Fruit fly (Drosophila melanogaster) whole organism: ENCODE results near the gene CG42556.

ENCODE experiments used
- CG8478 ChIP-seq: fragments of >200 bp; optimal IDR thresholded peaks from 2 replicates; lab custom pipeline; 2018; ENCODE audit warnings: inconsistent platforms
- Dll ChIP-seq: fragments of >200 bp; optimal IDR thresholded peaks from 2 replicates; lab custom pipeline; 2017
- EcR ChIP-seq, 2 experiments: fragments of >200 bp; optimal IDR thresholded peaks; 2 replicates each; lab custom pipeline; 2017; ENCODE audit warnings: missing biosample characterization in 2 of 2, missing genetic modification characterization in 2 of 2, missing genetic modification reagents in 2 of 2
- pan ChIP-seq: fragments of >200 bp; optimal IDR thresholded peaks from 2 replicates; lab custom pipeline; 2017
- psq ChIP-seq: fragments of >200 bp; optimal IDR thresholded peaks from 2 replicates; lab custom pipeline; 2017
- usp ChIP-seq: fragments of >200 bp; optimal IDR thresholded peaks from 2 replicates; lab custom pipeline; 2017; ENCODE audit warnings: missing biosample characterization, missing genetic modification characterization, mixed read lengths

The CG42556 gene

dm6 chr2L:16859103-16859502, 30.6 kb upstream of the CG42556 start:
- TF ChIP-seq EcR (GFP tag; optimal IDR thresholded peaks at IDR 0.05; lab: Kevin White, UChicago) = no peak
- TF ChIP-seq pan (lab: Kevin White, UChicago) = peak; percentile 57

DNA sequence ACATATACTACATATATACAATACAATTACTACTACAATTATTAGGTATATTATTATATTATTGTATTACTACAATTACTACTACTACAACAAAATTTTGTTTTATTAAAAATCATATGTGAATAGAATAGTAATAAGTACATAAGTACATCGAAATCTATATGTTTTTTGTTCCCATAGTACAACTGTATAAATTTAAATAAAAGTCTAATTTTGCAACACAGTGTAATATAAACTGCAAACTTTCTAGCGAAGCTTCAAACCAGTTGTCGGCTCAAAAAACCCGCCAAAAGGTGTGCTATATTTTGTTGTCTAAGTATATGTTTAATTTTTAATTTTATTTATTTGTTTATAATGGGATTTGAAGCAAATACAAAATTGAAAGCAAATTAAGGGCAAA, 30.1 kb upstream of the CG42556 start:
- TF ChIP-seq pan (lab: Kevin White, UChicago) (no peak), EcR (GFP tag; optimal IDR thresholded peaks at IDR 0.05; lab: Kevin White, UChicago) (no peak), usp (GFP tag; lab: Kevin White, UChicago) (no peak), CG8478 (lab: Kevin White, UChicago) (no peak), Dll (no peak), psq (lab: Kevin White, UChicago) (no peak)

- TF ChIP-seq psq (lab: Kevin White, UChicago) = no peak
- TF ChIP-seq Dll = no peak
- TF ChIP-seq CG8478 (lab: Kevin White, UChicago) = no peak
- TF ChIP-seq usp (GFP tag; lab: Kevin White, UChicago) = no peak
- TF ChIP-seq EcR (GFP tag; optimal IDR thresholded peaks at IDR 0.05; lab: Kevin White, UChicago) = no peak
- no peak for TF ChIP-seq pan (lab: Kevin White, UChicago)
Measured at dm6 chr2L:16861126-16861525, 28.6 kb upstream of the CG42556 start, which contains the start of gene CG6012. Gene CG6012 (minus strand): TSS chr2L:16861489.

- no peak for TF ChIP-seq Dll
- TF ChIP-seq CG8478 (lab: Kevin White, UChicago) = no peak
- no peak for TF ChIP-seq psq (lab: Kevin White, UChicago)
- no peak for TF ChIP-seq EcR (GFP tag; optimal IDR thresholded peaks at IDR 0.05; lab: Kevin White, UChicago)
- TF ChIP-seq pan (lab: Kevin White, UChicago) = no peak
- no peak for TF ChIP-seq usp (GFP tag; lab: Kevin White, UChicago)
Measured at dm6 chr2L:16862526-16862925, 27.2 kb upstream of the CG42556 start.

DNA sequence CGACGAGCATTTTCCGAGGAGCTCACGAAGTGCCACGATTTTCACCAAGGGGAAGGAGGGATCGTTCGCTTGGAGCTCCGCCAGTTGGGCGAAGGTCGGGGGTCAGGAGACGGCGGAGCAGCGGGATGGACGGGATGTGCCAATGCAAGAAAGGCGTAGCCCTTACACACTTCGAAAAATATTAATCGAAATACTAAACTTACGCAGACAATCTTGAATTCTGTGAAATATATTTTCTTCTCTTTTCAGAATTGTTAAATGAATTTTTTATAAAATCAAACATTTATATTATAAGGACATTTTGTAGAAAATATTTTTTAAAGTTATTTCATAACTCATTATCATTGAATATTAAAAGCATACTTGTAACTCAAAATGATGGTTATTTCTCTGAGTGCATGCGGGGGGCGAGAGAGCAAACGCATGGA, 20.8 kb upstream of the CG42556 start:
- TF ChIP-seq psq (lab: Kevin White, UChicago) (no peak), Dll (no peak), usp (GFP tag; lab: Kevin White, UChicago) (no peak), EcR (GFP tag; optimal IDR thresholded peaks at IDR 0.05; lab: Kevin White, UChicago) (no peak), CG8478 (lab: Kevin White, UChicago) (no peak), pan (lab: Kevin White, UChicago) (no peak)

DNA sequence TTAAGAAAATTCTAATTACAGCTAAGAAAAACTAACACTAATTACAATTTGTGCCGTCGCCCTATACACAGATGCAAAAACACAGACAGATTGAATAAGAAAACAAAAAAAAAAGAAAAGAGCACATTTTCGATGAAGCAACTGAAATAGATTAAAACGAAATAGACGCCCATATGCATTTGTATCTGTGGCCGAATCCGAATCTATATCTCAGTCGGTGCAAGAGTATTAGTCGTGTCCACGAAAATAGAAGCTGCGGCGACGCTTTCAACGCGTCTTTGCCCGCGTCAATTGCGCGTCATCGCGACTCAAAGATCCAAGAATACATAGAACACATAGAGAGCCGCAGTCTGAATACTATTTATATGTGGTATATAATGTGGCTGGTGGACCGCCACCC, 14.8 kb upstream of the CG42556 start:
- TF ChIP-seq CG8478 (lab: Kevin White, UChicago) (no peak), usp (GFP tag; lab: Kevin White, UChicago) (no peak), pan (lab: Kevin White, UChicago) (no peak), Dll (no peak)

dm6 chr2L:16876555-16876954, 13.2 kb upstream of the CG42556 start:
- no peak for TF ChIP-seq usp (GFP tag; lab: Kevin White, UChicago)

- TF ChIP-seq usp (GFP tag; lab: Kevin White, UChicago) = no peak
- no peak for TF ChIP-seq Dll
- TF ChIP-seq pan (lab: Kevin White, UChicago) = no peak
- TF ChIP-seq psq (lab: Kevin White, UChicago) = no peak
- TF ChIP-seq EcR (GFP tag; optimal IDR thresholded peaks at IDR 0.05; lab: Kevin White, UChicago) = no peak
- TF ChIP-seq CG8478 (lab: Kevin White, UChicago) = no peak
Measured at dm6 chr2L:16877678-16878077, 12.0 kb upstream of the CG42556 start.

- TF ChIP-seq pan (lab: Kevin White, UChicago) = no peak
Measured at dm6 chr2L:16879288-16879687, 10.4 kb upstream of the CG42556 start, which contains the start of the genes CG32832, CG31743 and CG34313. Gene CG32832 (minus strand): TSS chr2L:16879290. Gene CG31743 (plus strand): TSS chr2L:16879517. Gene CG34313 (plus strand): TSS chr2L:16879517.

DNA sequence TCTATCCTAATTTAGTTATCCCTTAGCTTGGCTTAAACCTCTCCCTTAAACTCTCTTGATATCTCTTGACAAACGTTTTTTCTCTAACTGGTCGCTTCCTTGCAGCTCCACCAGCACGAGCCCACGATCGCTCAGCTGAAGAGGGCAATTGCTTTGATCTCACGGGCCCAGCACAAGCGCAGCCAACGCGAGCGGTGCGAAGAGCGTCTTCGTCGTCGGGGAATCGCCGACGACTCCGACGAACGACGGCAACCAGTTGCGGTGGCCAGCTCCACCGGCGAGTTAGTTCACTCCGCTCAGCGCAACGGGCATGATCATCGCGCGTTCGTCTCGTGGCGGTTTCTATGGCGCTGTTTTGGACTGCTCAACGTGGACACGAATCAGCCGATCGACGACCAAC, 8.8 kb upstream of the CG42556 start:
- TF ChIP-seq Dll (no peak), psq (lab: Kevin White, UChicago) (no peak), EcR (GFP tag; optimal IDR thresholded peaks at IDR 0.05; lab: Kevin White, UChicago) (no peak), CG8478 (lab: Kevin White, UChicago) (no peak)

dm6 chr2L:16882372-16882771, 7.3 kb upstream of the CG42556 start:
- TF ChIP-seq psq (lab: Kevin White, UChicago) (no peak), EcR (GFP tag; optimal IDR thresholded peaks at IDR 0.05; lab: Kevin White, UChicago) (no peak), usp (GFP tag; lab: Kevin White, UChicago) (no peak), Dll (no peak), CG8478 (lab: Kevin White, UChicago) (no peak), pan (lab: Kevin White, UChicago) (no peak)

DNA sequence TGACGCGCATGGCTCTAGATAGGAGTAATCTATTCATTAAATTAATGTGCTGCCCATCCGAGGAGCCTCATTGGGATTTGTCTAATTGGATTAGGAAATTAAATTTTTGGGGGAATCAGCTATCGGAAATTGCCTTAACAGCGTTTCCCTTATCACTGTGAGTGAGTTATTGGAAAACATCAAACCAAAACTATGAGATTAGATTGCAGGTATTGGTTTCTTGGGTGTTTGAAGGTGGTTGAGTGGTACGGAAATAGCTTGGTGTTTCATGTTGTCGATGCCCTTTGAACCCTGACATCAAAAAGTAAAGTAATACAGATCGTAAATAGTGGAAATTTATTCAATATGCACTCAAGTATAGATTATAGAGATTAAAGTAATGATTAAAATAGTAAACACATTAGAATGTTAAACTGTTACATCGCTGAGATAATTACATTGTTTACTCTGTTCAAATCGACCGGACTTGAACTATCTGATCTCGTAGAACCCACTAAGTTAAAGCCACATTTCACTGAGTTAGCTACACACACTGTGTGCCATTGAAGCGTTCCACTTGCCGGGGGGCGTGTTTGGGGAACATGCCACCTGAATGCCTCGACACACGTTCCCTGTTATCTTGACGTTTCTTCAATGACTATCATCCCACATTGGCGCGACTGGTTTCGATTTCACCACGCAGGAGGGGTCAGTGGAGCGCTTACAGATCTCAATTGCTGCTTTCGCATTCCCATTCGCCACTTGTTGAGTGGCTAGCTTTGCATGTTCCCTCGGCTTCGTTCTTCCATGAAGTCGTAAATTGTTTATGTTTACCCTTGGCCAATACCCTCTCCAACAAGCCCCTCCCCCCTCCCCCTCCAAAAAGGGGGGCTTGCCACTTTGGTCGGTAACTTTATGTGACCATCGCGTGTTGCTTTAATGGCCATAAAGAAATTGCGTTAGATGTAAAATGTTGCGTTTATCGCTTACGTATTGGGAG, 6.5 kb upstream of the CG42556 start:
- no peak for TF ChIP-seq EcR (GFP tag; optimal IDR thresholded peaks at IDR 0.05; lab: Kevin White, UChicago)
- TF ChIP-seq CG8478 (lab: Kevin White, UChicago) = no peak
- no peak for TF ChIP-seq usp (GFP tag; lab: Kevin White, UChicago)
